Worm (Caenorhabditis elegans): ENCODE results near the gene zen-4.
A peak's percentile ranks its signal among the peaks of the same experiment; 100 is the strongest.

zen-4 gene

ce11 chrIV:6079925-6080324 lies 38.1 kb upstream of the zen-4 start, which contains the start of gene ugt-19 (continued):
- TF ChIP-seq lsy-2 (tag; optimal IDR thresholded peaks at IDR 0.05): peak in 1 of 2 experiments; percentile 10
- no peak for TF ChIP-seq Y5F2A.4 (GFP tag; optimal IDR thresholded peaks at IDR 0.05)
- no peak for TF ChIP-seq zfp-3 (GFP tag; conservative IDR thresholded peaks at IDR 0.05)
- no peak for TF ChIP-seq ctbp-1 (GFP tag; IDR thresholded peaks at IDR 0.05)

- TF ChIP-seq T20F7.1 (GFP tag; optimal IDR thresholded peaks at IDR 0.05): peak; percentile 49
- peak; percentile 48 for TF ChIP-seq jun-1 (tag; optimal IDR thresholded peaks at IDR 0.05)
- TF ChIP-seq hlh-30 (tag; optimal IDR thresholded peaks at IDR 0.05; ENCODE audit: insufficient read depth): peak; percentile 62
- TF ChIP-seq mdl-1 (tag; optimal IDR thresholded peaks at IDR 0.05): peak in 1 of 2 experiments; percentile 77
- TF ChIP-seq set-16 (GFP tag; IDR thresholded peaks at IDR 0.05): no peak
- peak; percentile 58 for TF ChIP-seq mep-1 (tag; optimal IDR thresholded peaks at IDR 0.05)
- peak; percentile 94 for TF ChIP-seq nhr-102 (tag; optimal IDR thresholded peaks at IDR 0.05)
- no peak for TF ChIP-seq duxl-1 (tag; optimal IDR thresholded peaks at IDR 0.05; ENCODE audit: poor library complexity)
- TF ChIP-seq lsy-2 (tag; optimal IDR thresholded peaks at IDR 0.05): no peak
- no peak for TF ChIP-seq ceh-44 (GFP tag; IDR thresholded peaks at IDR 0.05)
- TF ChIP-seq madf-5 (GFP tag; IDR thresholded peaks at IDR 0.05): no peak
- no peak for TF ChIP-seq hmg-1.1 (GFP tag; IDR thresholded peaks at IDR 0.05)
- no peak for TF ChIP-seq lim-7 (GFP tag; IDR thresholded peaks at IDR 0.05)
- no peak for TF ChIP-seq daf-16 (GFP tag; optimal IDR thresholded peaks at IDR 0.05)
- peak; percentile 97 for TF ChIP-seq daf-16 (tag; optimal IDR thresholded peaks at IDR 0.05)
- TF ChIP-seq nhr-10 (tag; optimal IDR thresholded peaks at IDR 0.05): peak; percentile 80
- TF ChIP-seq ctbp-1 (GFP tag; IDR thresholded peaks at IDR 0.05): no peak
- TF ChIP-seq pqm-1 (tag; optimal IDR thresholded peaks at IDR 0.05): peak; percentile 86
- peak; percentile 88 for TF ChIP-seq nhr-48 (tag; optimal IDR thresholded peaks at IDR 0.05)
- TF ChIP-seq mxl-3 (GFP tag; optimal IDR thresholded peaks at IDR 0.05): peak; percentile 60
- no peak for TF ChIP-seq ZK546.5 (tag; optimal IDR thresholded peaks at IDR 0.05)
- TF ChIP-seq pha-4 (GFP tag; IDR thresholded peaks at IDR 0.05): 0 out of 2 replicates have a peak, but pooled peaks have one; percentile 43
- peak; percentile 13 for TF ChIP-seq pha-4 (tag; optimal IDR thresholded peaks at IDR 0.05)
- peak; percentile 98 for TF ChIP-seq dve-1 (tag; optimal IDR thresholded peaks at IDR 0.05; ENCODE audit: insufficient read depth)
- no peak for TF ChIP-seq lin-38 (GFP tag; IDR thresholded peaks at IDR 0.05)
- TF ChIP-seq ZK337.2 (GFP tag; IDR thresholded peaks at IDR 0.05): no peak
- TF ChIP-seq ceh-32 (tag; optimal IDR thresholded peaks at IDR 0.05; ENCODE audit: poor library complexity): no peak
- peak; percentile 72 for TF ChIP-seq nhr-6 (tag; optimal IDR thresholded peaks at IDR 0.05)
- peak; percentile 93 for TF ChIP-seq nhr-77 (tag; optimal IDR thresholded peaks at IDR 0.05)
- TF ChIP-seq skn-1 (tag; optimal IDR thresholded peaks at IDR 0.05): no peak
- peak; percentile 93 for TF ChIP-seq hlh-11 (tag; optimal IDR thresholded peaks at IDR 0.05)
- no peak for TF ChIP-seq F44E2.7 (GFP tag; IDR thresholded peaks at IDR 0.05)
- no peak for TF ChIP-seq vab-7 (GFP tag; IDR thresholded peaks at IDR 0.05)
- TF ChIP-seq F37D6.2 (tag; optimal IDR thresholded peaks at IDR 0.05): no peak
- TF ChIP-seq daf-8 (GFP tag; IDR thresholded peaks at IDR 0.05): no peak
- no peak for TF ChIP-seq unc-62 (GFP tag; optimal IDR thresholded peaks at IDR 0.05 in 1 of 2)
- TF ChIP-seq unc-62 (tag; optimal IDR thresholded peaks at IDR 0.05): no peak
- no peak for TF ChIP-seq spr-3 (GFP tag; optimal IDR thresholded peaks at IDR 0.05)
- no peak for TF ChIP-seq madf-9 (GFP tag; conservative IDR thresholded peaks at IDR 0.05)
- TF ChIP-seq cey-2 (tag; optimal IDR thresholded peaks at IDR 0.05; ENCODE audit: borderline replicate concordance, insufficient read depth): no peak
- peak; percentile 98 for TF ChIP-seq dmd-6 (GFP tag; IDR thresholded peaks at IDR 0.05)
- TF ChIP-seq nhr-28 (tag; optimal IDR thresholded peaks at IDR 0.05): peak; percentile 98
- no peak for TF ChIP-seq Y75B8A.6 (GFP tag; IDR thresholded peaks at IDR 0.05)
- TF ChIP-seq Y5F2A.4 (GFP tag; optimal IDR thresholded peaks at IDR 0.05): no peak
These were observed 34.4 kb upstream of the zen-4 start, which contains the start of gene ugt-20 for ce11 chrIV:6083550-6084041. Gene ugt-20, minus strand, starts transcription at chrIV:6083600.

All from whole organism, L4 larva.